Worm (Caenorhabditis elegans) whole organism, midembryonic: Measurements from ENCODE around the gene cct-1.

Experiments
- flt-1 ChIP-seq: fragments of 200-800 bp; sonication (Bioruptor generic); IDR thresholded peaks from 2 replicates; pipeline ENCODE4 v1.3.6; 2022; ENCODE audit warnings: missing genetic modification characterization, missing compliant biosample characterization
- tab-1 ChIP-seq: fragments of 200-800 bp; sonication (Bioruptor generic); IDR thresholded peaks from 2 replicates; pipeline ENCODE4 v1.3.6; 2022; ENCODE audit warnings: missing genetic modification characterization, missing compliant biosample characterization

DNA sequence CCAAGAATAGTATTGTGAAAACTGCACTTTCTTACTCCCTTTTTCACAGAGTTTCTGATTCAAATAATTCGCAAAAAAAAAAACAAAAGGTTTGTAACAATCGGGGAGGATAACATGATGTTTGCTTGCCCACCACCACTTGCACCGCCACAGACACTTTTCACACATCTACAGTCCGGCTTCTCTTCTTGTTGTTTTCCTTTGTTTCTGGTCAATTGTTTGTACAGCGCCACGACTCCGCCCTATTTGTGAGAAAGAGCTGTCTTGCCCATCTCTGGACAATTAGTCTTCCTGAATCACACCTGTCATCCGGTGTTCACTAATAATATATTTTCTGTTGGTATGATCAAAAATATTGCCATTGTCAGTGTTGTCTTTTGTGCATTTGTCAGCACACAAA is 45.7 kb downstream of the cct-1 start, which contains the start of gene M110.9:
- no peak for TF ChIP-seq flt-1 (GFP tag; lab: Robert Waterston, UW)
- no peak for TF ChIP-seq tab-1 (GFP tag; lab: Robert Waterston, UW)
